Worm (Caenorhabditis elegans) whole organism, early embryonic: Measurements from ENCODE around the gene dhcr-7.

Source experiments
- F13C5.2 ChIP-seq: sonication (generic microtip); optimal IDR thresholded peaks from 2 replicates; lab custom pipeline; 2017; ENCODE audit warnings: mild to moderate bottlenecking, missing genetic modification characterization, inconsistent platforms, missing compliant biosample characterization
- aly-1 ChIP-seq: sonication (generic microtip); optimal IDR thresholded peaks from 2 replicates; lab custom pipeline; 2016; ENCODE audit warnings: missing genetic modification characterization, missing compliant biosample characterization
- ama-1 ChIP-seq: fragments of 150-350 bp; optimal IDR thresholded peaks from 2 replicates; lab custom pipeline; 2014
- ceh-13 ChIP-seq: fragments of 200-800 bp; sonication (Bioruptor generic); optimal IDR thresholded peaks from 2 replicates; lab custom pipeline; 2018; ENCODE audit warnings: mild to moderate bottlenecking, missing genetic modification characterization, missing compliant biosample characterization
- flt-1 ChIP-seq: fragments of 200-800 bp; sonication (Bioruptor generic); IDR thresholded peaks from 2 replicates; pipeline ENCODE4 v1.3.6; 2022; ENCODE audit warnings: missing genetic modification characterization, missing compliant biosample characterization
- hmbx-1 ChIP-seq: sonication (generic microtip); optimal IDR thresholded peaks from 2 replicates; lab custom pipeline; 2016; ENCODE audit warnings: mild to moderate bottlenecking, missing genetic modification characterization, missing compliant biosample characterization
- hmg-4 ChIP-seq: fragments of 200-800 bp; sonication (Bioruptor generic); optimal IDR thresholded peaks from 2 replicates; lab custom pipeline; 2018; ENCODE audit warnings: mild to moderate bottlenecking, missing genetic modification characterization, missing compliant biosample characterization
- pes-1 ChIP-seq: fragments of 200-800 bp; sonication (Bioruptor generic); IDR thresholded peaks from 2 replicates; pipeline ENCODE4 v1.3.6; 2022; ENCODE audit warnings: missing genetic modification reagents, missing genetic modification characterization, missing compliant biosample characterization
- scrt-1 ChIP-seq: fragments of 200-800 bp; sonication (Bioruptor generic); IDR thresholded peaks from 2 replicates; pipeline ENCODE4 v1.3.6; 2022; ENCODE audit warnings: missing genetic modification characterization, missing compliant biosample characterization
- sea-1 ChIP-seq: fragments of 200-800 bp; sonication (Bioruptor generic); conservative IDR thresholded peaks from 2 replicates; pipeline ENCODE4 v1.3.6; 2022; ENCODE audit warnings: missing genetic modification characterization, missing compliant biosample characterization
- tbx-37 ChIP-seq: fragments of 200-800 bp; sonication (Bioruptor generic); conservative IDR thresholded peaks from 2 replicates; pipeline ENCODE4 v1.3.6; 2022; ENCODE audit warnings: missing genetic modification reagents, missing genetic modification characterization, missing compliant biosample characterization
- tra-4 ChIP-seq: sonication (generic microtip); optimal IDR thresholded peaks from 2 replicates; lab custom pipeline; 2017; ENCODE audit warnings: missing genetic modification characterization, missing compliant biosample characterization

ce11 chrV:20522219-20522618 lies 37.0 kb upstream of the dhcr-7 start, which contains the start of the genes Y38H6C.9 and fbxa-150:
- TF ChIP-seq hmbx-1 (tag; lab: Kevin White, UChicago) (no peak), hmg-4 (GFP tag; lab: Kevin White, UChicago) (no peak), ama-1 (lab: Kevin White, UChicago) (no peak), tbx-37 (GFP tag; lab: Robert Waterston, UW) (no peak), flt-1 (GFP tag; lab: Robert Waterston, UW) (no peak), sea-1 (GFP tag; lab: Robert Waterston, UW) (no peak), tra-4 (no peak), ceh-13 (no peak), aly-1 (tag; lab: Kevin White, UChicago) (no peak), pes-1 (GFP tag; lab: Robert Waterston, UW) (no peak), F13C5.2 (tag; lab: Kevin White, UChicago) (no peak), scrt-1 (GFP tag; lab: Robert Waterston, UW) (no peak)
